Worm (Caenorhabditis elegans): Measurements from ENCODE around the gene sdz-8.
A peak's percentile ranks its signal among the peaks of the same experiment; 100 is the strongest.

Gene sdz-8

DNA sequence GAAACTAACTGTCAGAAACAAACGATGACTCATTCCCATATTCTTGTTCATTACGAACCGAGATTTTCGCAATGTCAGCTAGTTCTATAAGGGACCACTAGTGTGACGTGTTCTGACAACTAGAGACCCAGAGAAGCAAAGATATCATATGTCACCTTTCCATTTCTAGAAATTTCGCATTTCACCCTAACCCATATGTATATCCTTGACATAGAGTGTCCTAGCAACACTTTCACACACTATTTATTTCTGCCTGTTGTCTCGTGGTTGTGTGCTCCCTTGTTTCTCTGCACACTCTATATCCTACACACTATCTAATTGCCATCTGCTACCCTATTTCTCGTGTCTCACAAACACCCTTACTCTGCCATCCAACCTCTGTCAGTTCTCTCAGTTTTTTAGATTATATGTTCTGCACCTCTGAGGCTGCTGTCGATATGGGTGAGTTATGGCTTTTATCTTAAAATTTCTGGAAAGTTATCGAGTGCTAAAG, 33.0 kb upstream of the sdz-8 start, which contains the start of the genes F38B7.17 and F38B7.3 (continued):
- no peak for TF ChIP-seq sea-2 (GFP tag; optimal IDR thresholded peaks at IDR 0.05)
- TF ChIP-seq unc-62 (GFP tag; optimal IDR thresholded peaks at IDR 0.05): no peak
- no peak for TF ChIP-seq nhr-23 (tag; optimal IDR thresholded peaks at IDR 0.05)
- peak; percentile 75 for TF ChIP-seq mdl-1 (tag; optimal IDR thresholded peaks at IDR 0.05)
- TF ChIP-seq egl-5 (tag; optimal IDR thresholded peaks at IDR 0.05): peak; percentile 2
- TF ChIP-seq lsy-12 (tag; optimal IDR thresholded peaks at IDR 0.05): no peak
- no peak for TF ChIP-seq R02D3.7 (tag; optimal IDR thresholded peaks at IDR 0.05)
- no peak for TF ChIP-seq nhr-67 (tag; optimal IDR thresholded peaks at IDR 0.05)
- TF ChIP-seq elt-3 (tag; optimal IDR thresholded peaks at IDR 0.05): no peak
- peak; percentile 68 for TF ChIP-seq nfya-1 (tag; optimal IDR thresholded peaks at IDR 0.05; ENCODE audit: insufficient read depth)
- TF ChIP-seq pqm-1 (tag; optimal IDR thresholded peaks at IDR 0.05): peak; percentile 34
- no peak for TF ChIP-seq nhr-12 (tag; optimal IDR thresholded peaks at IDR 0.05)
- TF ChIP-seq pha-4 (tag; optimal IDR thresholded peaks at IDR 0.05): peak; percentile 82
- TF ChIP-seq jun-1 (tag; optimal IDR thresholded peaks at IDR 0.05): no peak
- no peak for TF ChIP-seq ceh-82 (tag; optimal IDR thresholded peaks at IDR 0.05)
- TF ChIP-seq unc-39 (tag; optimal IDR thresholded peaks at IDR 0.05): no peak

ce11 chrV:11546795-11547194, 30.8 kb upstream of the sdz-8 start, which contains the start of gene F38B7.11:
Gene F38B7.11, plus strand, starts transcription at chrV:11547095.
- TF ChIP-seq egl-5 (tag; optimal IDR thresholded peaks at IDR 0.05) (no peak), lsy-12 (tag; optimal IDR thresholded peaks at IDR 0.05) (no peak), nhr-11 (tag; optimal IDR thresholded peaks at IDR 0.05) (no peak), nhr-28 (tag; optimal IDR thresholded peaks at IDR 0.05) (no peak), nhr-67 (tag; optimal IDR thresholded peaks at IDR 0.05) (no peak), nhr-237 (tag; optimal IDR thresholded peaks at IDR 0.05) (no peak), aly-2 (tag; optimal IDR thresholded peaks at IDR 0.05) (no peak), unc-39 (tag; optimal IDR thresholded peaks at IDR 0.05) (no peak), lin-39 (tag; optimal IDR thresholded peaks at IDR 0.05) (no peak), fkh-2 (tag; optimal IDR thresholded peaks at IDR 0.05) (no peak), nhr-23 (tag; optimal IDR thresholded peaks at IDR 0.05) (no peak), nhr-76 (tag; optimal IDR thresholded peaks at IDR 0.05) (no peak), egl-27 (tag; optimal IDR thresholded peaks at IDR 0.05) (no peak), elt-2 (tag; optimal IDR thresholded peaks at IDR 0.05) (no peak), nhr-25 (tag; optimal IDR thresholded peaks at IDR 0.05) (no peak), mml-1 (tag; optimal IDR thresholded peaks at IDR 0.05) (no peak), daf-12 (tag; optimal IDR thresholded peaks at IDR 0.05) (no peak), ceh-16 (tag; optimal IDR thresholded peaks at IDR 0.05) (no peak), ZK546.5 (tag; optimal IDR thresholded peaks at IDR 0.05) (no peak), unc-62 (GFP tag; optimal IDR thresholded peaks at IDR 0.05) (no peak)

DNA sequence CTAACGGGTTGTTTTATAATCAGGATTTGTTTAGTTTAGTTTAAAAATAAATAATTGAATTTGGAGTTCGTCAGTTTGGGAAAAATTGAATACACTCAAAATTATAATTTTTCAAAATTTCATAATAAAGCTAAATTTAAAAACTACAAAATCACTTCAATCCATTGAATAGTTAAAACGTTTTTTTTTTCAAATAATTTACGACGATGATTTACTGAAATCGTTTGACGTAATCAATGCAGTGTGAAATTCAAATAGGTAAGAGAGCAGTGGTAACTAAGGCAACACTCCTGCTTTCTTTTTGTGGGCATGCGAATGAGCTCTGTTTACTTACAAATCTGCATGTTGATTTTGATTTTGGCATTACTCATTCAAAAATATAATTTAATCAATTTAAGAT, 29.2 kb upstream of the sdz-8 start, which contains the start of gene F38B7.10:
TSS of gene F38B7.10 (plus strand) at position 301 of the 400 bp plus-strand sequence.
- TF ChIP-seq nhr-76 (tag; optimal IDR thresholded peaks at IDR 0.05) (no peak), egl-5 (tag; optimal IDR thresholded peaks at IDR 0.05) (no peak), nfya-1 (tag; optimal IDR thresholded peaks at IDR 0.05; ENCODE audit: insufficient read depth) (no peak), nhr-67 (tag; optimal IDR thresholded peaks at IDR 0.05) (no peak), egl-27 (tag; optimal IDR thresholded peaks at IDR 0.05) (no peak), unc-39 (tag; optimal IDR thresholded peaks at IDR 0.05) (no peak), R02D3.7 (tag; optimal IDR thresholded peaks at IDR 0.05) (no peak)

ce11 chrV:11543564-11543963, 27.6 kb upstream of the sdz-8 start, which contains the start of gene F38B7.2:
Gene F38B7.2, plus strand, starts transcription at chrV:11543963.
- TF ChIP-seq nfya-1 (tag; optimal IDR thresholded peaks at IDR 0.05; ENCODE audit: insufficient read depth): peak; percentile 11
- peak; percentile 29 for TF ChIP-seq elt-1 (tag; optimal IDR thresholded peaks at IDR 0.05)
- no peak for TF ChIP-seq mml-1 (tag; optimal IDR thresholded peaks at IDR 0.05)
- TF ChIP-seq egl-27 (tag; optimal IDR thresholded peaks at IDR 0.05): peak; percentile 28
- no peak for TF ChIP-seq ceh-28 (tag; optimal IDR thresholded peaks at IDR 0.05)
- TF ChIP-seq nhr-43 (tag; optimal IDR thresholded peaks at IDR 0.05; ENCODE audit: poor library complexity, severe bottlenecking): peak; percentile 68
- peak; percentile 76 for TF ChIP-seq nhr-25 (tag; optimal IDR thresholded peaks at IDR 0.05)
- peak; percentile 72 for TF ChIP-seq nhr-23 (tag; optimal IDR thresholded peaks at IDR 0.05)

ce11 chrV:11541284-11541683, 25.3 kb upstream of the sdz-8 start:
- TF ChIP-seq ztf-11 (tag; optimal IDR thresholded peaks at IDR 0.05) (no peak), ceh-16 (tag; optimal IDR thresholded peaks at IDR 0.05) (no peak)

Data from whole organism, L3 larva.